Fruit fly (Drosophila melanogaster) whole organism, adult: Measurements from ENCODE around the gene Coq7.

Source experiments
- CG11617 ChIP-seq: fragments of 200-800 bp; sonication (Bioruptor generic); optimal IDR thresholded peaks from 2 replicates; lab custom pipeline; 2017; ENCODE audit warnings: mild to moderate bottlenecking, missing biosample characterization, missing genetic modification reagents, missing genetic modification characterization
- CG12768 ChIP-seq: fragments of 200-800 bp; sonication (Bioruptor generic); optimal IDR thresholded peaks from 2 replicates; lab custom pipeline; 2017; ENCODE audit warnings: missing biosample characterization, missing genetic modification characterization, mild to moderate bottlenecking, moderate library complexity, missing genetic modification reagents
- CG14711 ChIP-seq: fragments of 200-800 bp; sonication (Bioruptor generic); optimal IDR thresholded peaks from 2 replicates; lab custom pipeline; 2018; ENCODE audit warnings: missing biosample characterization, mild to moderate bottlenecking, missing genetic modification characterization, moderate library complexity
- CG1620 ChIP-seq: fragments of 200-800 bp; sonication (Bioruptor generic); optimal IDR thresholded peaks from 2 replicates; lab custom pipeline; 2016; ENCODE audit warnings: missing biosample characterization, missing genetic modification characterization
- CG33017 ChIP-seq: fragments of 200-800 bp; sonication (Bioruptor generic); optimal IDR thresholded peaks from 2 replicates; lab custom pipeline; 2018; ENCODE audit warnings: missing biosample characterization, mild to moderate bottlenecking, missing genetic modification characterization, moderate library complexity
- CG5204 ChIP-seq: fragments of 200-800 bp; sonication (Bioruptor generic); optimal IDR thresholded peaks from 2 replicates; lab custom pipeline; 2016; ENCODE audit warnings: missing biosample characterization, missing genetic modification characterization
- CG7045 ChIP-seq: fragments of 200-800 bp; sonication (Bioruptor generic); optimal IDR thresholded peaks from 2 replicates; lab custom pipeline; 2017; ENCODE audit warnings: missing biosample characterization, mild to moderate bottlenecking, missing genetic modification characterization
- CG7101 ChIP-seq: fragments of 200-800 bp; sonication (Bioruptor generic); optimal IDR thresholded peaks from 2 replicates; lab custom pipeline; 2018; ENCODE audit warnings: missing biosample characterization, mild to moderate bottlenecking, missing genetic modification characterization, moderate library complexity
- Clk ChIP-seq: fragments of 200-800 bp; sonication (Bioruptor generic); optimal IDR thresholded peaks from 2 replicates; lab custom pipeline; 2017; ENCODE audit warnings: missing biosample characterization, missing genetic modification characterization
- Crg-1 ChIP-seq: fragments of 200-800 bp; sonication (Bioruptor generic); optimal IDR thresholded peaks from 2 replicates; lab custom pipeline; 2016; ENCODE audit warnings: missing biosample characterization, missing genetic modification characterization
- Hr96 ChIP-seq: fragments of 200-800 bp; sonication (Bioruptor generic); optimal IDR thresholded peaks from 2 replicates; lab custom pipeline; 2016; ENCODE audit warnings: missing biosample characterization, missing genetic modification characterization
- Mnt ChIP-seq: fragments of 200-800 bp; sonication (Bioruptor generic); optimal IDR thresholded peaks from 2 replicates; lab custom pipeline; 2016; ENCODE audit warnings: missing biosample characterization, mild to moderate bottlenecking, missing genetic modification characterization
- bab1 ChIP-seq: fragments of 200-800 bp; sonication (Bioruptor generic); optimal IDR thresholded peaks from 3 replicates; lab custom pipeline; 2019; ENCODE audit warnings: missing biosample characterization, mild to moderate bottlenecking, missing genetic modification characterization, moderate library complexity
- cic ChIP-seq: fragments of 200-800 bp; sonication (Bioruptor generic); optimal IDR thresholded peaks from 2 replicates; lab custom pipeline; 2017; ENCODE audit warnings: missing biosample characterization, mild to moderate bottlenecking, missing genetic modification characterization, moderate library complexity
- cnc ChIP-seq, 2 experiments: fragments of >200 bp; optimal IDR thresholded peaks; 2 replicates each; lab custom pipeline; 2017
- kay ChIP-seq: fragments of 200-800 bp; sonication (Bioruptor generic); peaks from one replicate; lab custom pipeline; 2016; ENCODE audit warnings: missing biosample characterization, missing genetic modification characterization, borderline replicate concordance
- ovo ChIP-seq: fragments of 200-800 bp; sonication (Bioruptor generic); optimal IDR thresholded peaks from 2 replicates; lab custom pipeline; 2016; ENCODE audit warnings: missing biosample characterization, missing genetic modification characterization
- pad ChIP-seq: fragments of 200-800 bp; sonication (Bioruptor generic); optimal IDR thresholded peaks from 3 replicates; lab custom pipeline; 2017; ENCODE audit warnings: missing biosample characterization, missing genetic modification characterization, mild to moderate bottlenecking, moderate library complexity, missing genetic modification reagents
- tj ChIP-seq: fragments of 200-800 bp; sonication (Bioruptor generic); optimal IDR thresholded peaks from 3 replicates; lab custom pipeline; 2017; ENCODE audit warnings: missing biosample characterization, mild to moderate bottlenecking, missing genetic modification characterization, moderate library complexity
- toe ChIP-seq: fragments of 200-800 bp; sonication (Bioruptor generic); optimal IDR thresholded peaks from 2 replicates; lab custom pipeline; 2016; ENCODE audit warnings: missing biosample characterization, missing genetic modification characterization

The Coq7 gene

DNA sequence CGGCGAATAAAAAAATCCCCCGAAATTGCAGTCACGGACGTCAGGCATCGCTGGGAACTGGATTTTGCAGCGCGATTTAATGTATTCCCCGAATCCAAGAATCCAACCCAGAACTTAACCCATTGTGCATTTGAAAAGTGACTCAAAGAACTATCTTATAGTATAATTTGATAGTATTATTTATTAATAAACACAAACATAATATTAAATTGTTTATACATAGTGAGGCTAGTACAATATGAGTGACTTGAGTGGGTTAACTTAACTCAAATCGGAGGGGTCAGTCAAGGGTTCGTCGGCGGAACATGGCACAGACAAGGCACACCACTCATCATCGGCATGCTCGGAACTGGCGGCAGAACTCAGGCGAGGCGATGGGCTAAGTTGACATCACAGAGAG is 24.8 kb upstream of the Coq7 start:
- TF ChIP-seq CG5204 (GFP tag; lab: Kevin White, UChicago), result no peak
- no peak for TF ChIP-seq cic
- no peak for TF ChIP-seq bab1 (GFP tag; lab: Kevin White, UChicago)
- no peak for TF ChIP-seq Clk (GFP tag; lab: Kevin White, UChicago)
- no peak for TF ChIP-seq CG12768 (GFP tag; lab: Kevin White, UChicago)
- no peak for TF ChIP-seq Mnt
- no peak for TF ChIP-seq kay (GFP tag; lab: Kevin White, UChicago)
- TF ChIP-seq tj, result no peak
- TF ChIP-seq CG7045, result no peak
- no peak for TF ChIP-seq ovo (GFP tag; lab: Kevin White, UChicago)
- no peak for TF ChIP-seq CG14711 (tag; lab: Kevin White, UChicago)
- TF ChIP-seq CG1620, result no peak
- TF ChIP-seq pad (GFP tag; lab: Kevin White, UChicago), result no peak
- TF ChIP-seq CG7101 (tag; lab: Kevin White, UChicago), result no peak
- no peak for TF ChIP-seq Crg-1 (GFP tag; lab: Kevin White, UChicago)
- no peak for TF ChIP-seq CG33017 (tag; lab: Kevin White, UChicago)
- TF ChIP-seq toe (GFP tag; lab: Kevin White, UChicago), result no peak
- no peak for TF ChIP-seq Hr96 (GFP tag; lab: Kevin White, UChicago)
- no peak for TF ChIP-seq cnc (optimal IDR thresholded peaks at IDR 0.05; lab: Kevin White, UChicago)
- no peak for TF ChIP-seq CG11617

DNA sequence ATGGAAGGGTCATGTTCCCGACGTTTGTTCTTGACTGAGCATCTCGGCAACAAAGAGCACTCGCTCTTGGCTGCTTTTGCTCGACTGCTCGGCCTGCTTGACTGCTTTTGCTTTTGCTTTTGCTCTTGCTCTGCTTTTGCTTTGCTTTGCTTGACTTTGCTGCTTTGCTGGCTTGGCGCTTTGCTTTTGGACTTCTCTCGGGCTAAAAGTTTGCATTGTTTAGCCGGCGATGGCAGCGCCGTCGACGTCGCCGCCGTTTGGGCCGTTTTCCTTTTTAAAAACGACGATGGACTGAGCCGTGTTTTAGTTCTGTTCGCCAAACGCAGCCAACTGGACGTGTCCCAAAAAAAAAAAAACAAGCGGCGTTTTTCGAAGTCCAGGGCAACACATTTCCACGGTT is 23.8 kb upstream of the Coq7 start, which contains the start of gene CG14439:
Gene CG14439 (plus strand): TSS at position 301 of the 400 bp plus-strand sequence.
- TF ChIP-seq CG11617 (no peak), ovo (GFP tag; lab: Kevin White, UChicago) (no peak)

DNA sequence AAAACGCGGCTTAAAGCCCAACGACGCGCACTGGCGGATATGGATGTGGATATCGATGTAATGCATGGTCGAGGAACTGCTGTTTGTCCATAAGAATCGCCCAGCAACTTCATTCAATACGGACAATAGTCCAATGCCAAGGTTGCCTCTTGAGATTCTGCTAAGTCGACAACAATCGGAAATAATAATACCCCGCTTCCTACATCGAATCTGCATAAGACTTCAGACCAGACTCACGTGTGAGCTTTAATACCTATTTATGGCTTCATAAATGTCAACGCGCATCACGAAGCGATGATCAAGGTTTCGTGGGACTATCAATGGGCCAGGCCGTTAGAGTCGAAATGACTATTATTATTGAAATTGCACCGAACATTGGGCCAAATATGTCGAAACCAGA is 19.1 kb upstream of the Coq7 start:
- TF ChIP-seq bab1 (GFP tag; lab: Kevin White, UChicago), result no peak
- no peak for TF ChIP-seq toe (GFP tag; lab: Kevin White, UChicago)
- no peak for TF ChIP-seq CG7101 (tag; lab: Kevin White, UChicago)

DNA sequence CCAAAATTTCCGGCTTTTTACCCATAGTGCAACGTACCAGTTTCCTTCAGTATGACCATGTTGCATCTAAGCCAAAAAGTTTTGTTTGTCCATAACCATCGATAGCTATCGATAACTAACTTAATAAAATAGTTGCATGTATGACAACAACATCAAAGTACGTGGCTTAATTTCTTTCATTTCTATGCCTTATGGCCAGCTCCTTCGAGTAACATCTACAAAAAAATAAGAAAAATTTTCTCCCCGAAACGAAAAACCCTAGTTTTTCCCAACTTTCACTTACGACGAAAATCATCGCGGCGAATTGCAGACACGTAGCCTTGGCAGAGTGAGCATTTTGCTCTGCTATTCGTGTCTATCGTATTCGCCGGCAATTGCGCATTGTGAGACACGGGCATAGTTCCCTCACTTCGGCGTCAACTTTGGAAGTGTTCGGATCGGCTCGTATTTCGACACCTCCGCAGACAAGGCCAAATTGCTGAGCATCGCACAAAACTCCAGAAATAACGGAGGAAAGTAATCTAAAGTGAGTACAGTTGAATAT is 14.8 kb upstream of the Coq7 start, which contains the start of gene sov:
Gene sov (plus strand): TSS at position 148 of the 544 bp plus-strand sequence.
- TF ChIP-seq tj, result peak; percentile 79
- no peak for TF ChIP-seq CG5204 (GFP tag; lab: Kevin White, UChicago)
- no peak for TF ChIP-seq kay (GFP tag; lab: Kevin White, UChicago)
- peak; percentile 6 for TF ChIP-seq toe (GFP tag; lab: Kevin White, UChicago)
- TF ChIP-seq CG1620, result no peak
- no peak for TF ChIP-seq CG7101 (tag; lab: Kevin White, UChicago)
- TF ChIP-seq pad (GFP tag; lab: Kevin White, UChicago), result no peak
- peak; percentile 23 for TF ChIP-seq Crg-1 (GFP tag; lab: Kevin White, UChicago)
- TF ChIP-seq CG7045, result no peak
- TF ChIP-seq bab1 (GFP tag; lab: Kevin White, UChicago), result no peak
- TF ChIP-seq CG33017 (tag; lab: Kevin White, UChicago), result no peak
- TF ChIP-seq CG11617, result peak; percentile 16
- no peak for TF ChIP-seq Hr96 (GFP tag; lab: Kevin White, UChicago)
- no peak for TF ChIP-seq cic
- no peak for TF ChIP-seq CG12768 (GFP tag; lab: Kevin White, UChicago)
- no peak for TF ChIP-seq Mnt
- TF ChIP-seq cnc (optimal IDR thresholded peaks at IDR 0.05; lab: Kevin White, UChicago), result no peak
- TF ChIP-seq Clk (GFP tag; lab: Kevin White, UChicago), result no peak
- peak; percentile 34 for TF ChIP-seq ovo (GFP tag; lab: Kevin White, UChicago)
- no peak for TF ChIP-seq CG14711 (tag; lab: Kevin White, UChicago)

DNA sequence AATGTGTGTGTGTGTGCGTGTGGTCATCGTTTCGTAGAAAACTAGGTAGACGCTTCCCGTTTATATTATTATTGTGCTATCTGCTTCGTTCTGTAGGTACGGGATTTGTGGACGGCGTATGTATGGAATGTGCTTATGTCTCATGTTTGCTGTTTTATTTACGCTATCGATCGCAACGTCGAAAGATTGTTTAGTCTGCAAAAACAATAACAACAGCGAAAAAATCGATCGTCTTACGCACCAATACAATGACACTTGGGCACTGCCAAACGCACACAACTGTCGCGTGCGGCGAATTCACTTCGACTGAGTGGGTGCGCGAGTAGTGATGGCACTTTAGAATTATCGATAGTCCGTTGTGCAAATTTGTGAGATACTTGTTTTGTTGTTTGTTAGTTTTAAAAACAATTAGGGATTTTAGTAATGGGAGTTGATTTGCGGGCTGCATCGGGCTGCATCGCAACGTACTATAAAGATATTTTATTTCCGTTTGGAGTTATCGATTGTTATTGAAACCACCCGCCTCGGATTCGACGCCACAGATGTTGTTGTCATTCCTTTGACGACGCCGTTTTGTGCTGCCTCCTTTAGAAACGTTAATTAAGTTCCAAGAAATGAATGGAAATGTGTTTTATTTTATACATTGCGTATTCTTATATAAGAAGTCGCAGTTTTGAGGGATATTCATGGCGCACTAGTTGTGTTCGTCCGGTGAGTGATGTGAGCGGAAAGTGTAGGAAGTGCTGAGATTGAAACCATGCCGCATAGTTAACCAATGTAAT is 11.7 kb upstream of the Coq7 start:
- TF ChIP-seq CG7101 (tag; lab: Kevin White, UChicago) (peak; percentile 22), cnc (optimal IDR thresholded peaks at IDR 0.05; lab: Kevin White, UChicago) (no peak), CG1620 (no peak), cic (peak; percentile 37), Mnt (no peak), bab1 (GFP tag; lab: Kevin White, UChicago) (peak; percentile 18), Crg-1 (GFP tag; lab: Kevin White, UChicago) (peak; percentile 39), ovo (GFP tag; lab: Kevin White, UChicago) (no peak), kay (GFP tag; lab: Kevin White, UChicago) (no peak), tj (peak; percentile 59), Hr96 (GFP tag; lab: Kevin White, UChicago) (no peak), CG11617 (peak; percentile 8)

DNA sequence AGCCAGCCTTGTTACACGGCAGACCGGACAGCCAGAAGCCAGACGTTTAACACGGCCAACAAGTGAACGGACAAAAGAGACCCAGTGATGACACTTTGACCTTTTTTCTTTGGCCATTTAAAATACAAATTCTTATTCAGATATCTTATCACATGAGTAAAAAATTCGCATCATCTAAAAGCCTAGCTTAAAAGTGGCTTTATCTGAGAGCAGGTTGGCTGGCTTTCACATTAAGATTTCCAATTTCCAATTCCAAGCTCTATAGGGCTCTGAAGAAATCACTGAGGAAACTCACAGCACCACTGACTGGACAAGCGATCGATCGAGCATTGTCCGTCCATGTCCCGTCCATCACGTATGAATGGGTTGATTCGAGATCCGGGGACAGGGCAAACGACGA is 4.6 kb downstream of the Coq7 start:
- TF ChIP-seq CG1620 (no peak), Hr96 (GFP tag; lab: Kevin White, UChicago) (no peak), CG12768 (GFP tag; lab: Kevin White, UChicago) (no peak), Crg-1 (GFP tag; lab: Kevin White, UChicago) (no peak), ovo (GFP tag; lab: Kevin White, UChicago) (no peak), pad (GFP tag; lab: Kevin White, UChicago) (no peak), Clk (GFP tag; lab: Kevin White, UChicago) (no peak), CG14711 (tag; lab: Kevin White, UChicago) (no peak), CG7045 (no peak)
